Worm (Caenorhabditis elegans): ENCODE results near the gene Y54G2A.19.

- TF ChIP-seq ceh-36 (tag; optimal IDR thresholded peaks at IDR 0.05) (no peak), ceh-13 (GFP tag; optimal IDR thresholded peaks at IDR 0.05) (no peak), flt-1 (GFP tag; IDR thresholded peaks at IDR 0.05) (no peak), hmbx-1 (tag; optimal IDR thresholded peaks at IDR 0.05) (no peak), ama-1 (optimal IDR thresholded peaks at IDR 0.05) (no peak), hnd-1 (tag; optimal IDR thresholded peaks at IDR 0.05) (no peak), scrt-1 (GFP tag; IDR thresholded peaks at IDR 0.05) (no peak), sea-1 (GFP tag; conservative IDR thresholded peaks at IDR 0.05) (no peak)
These were observed 3.2 kb upstream of the Y54G2A.19 start, which contains the start of gene Y54G2A.36 for ce11 chrIV:2897644-2898160.

Data from whole organism, early embryonic.